Fruit fly (Drosophila melanogaster) whole organism, embryonic: Measurements from ENCODE around the gene CG31538.

Experiments
- Antp ChIP-seq: fragments of 200-800 bp; sonication (Bioruptor generic); optimal IDR thresholded peaks from 3 replicates; lab custom pipeline; 2016; ENCODE audit warnings: missing biosample characterization, missing genetic modification characterization
- Atf6 ChIP-seq: fragments of 200-800 bp; sonication (Bioruptor generic); IDR thresholded peaks from 2 replicates; pipeline ENCODE4 v1.3.6; 2022; ENCODE audit warnings: missing biosample characterization, missing genetic modification characterization
- CG11723 ChIP-seq: fragments of 200-800 bp; sonication (Bioruptor generic); optimal IDR thresholded peaks from 2 replicates; lab custom pipeline; 2017; ENCODE audit warnings: missing biosample characterization, mild to moderate bottlenecking, missing genetic modification characterization
- CG12071 ChIP-seq: fragments of 200-800 bp; sonication (Bioruptor generic); optimal IDR thresholded peaks from 3 replicates; lab custom pipeline; 2018; ENCODE audit warnings: missing biosample characterization, mild to moderate bottlenecking, missing genetic modification characterization
- CG12769 ChIP-seq: fragments of 200-800 bp; sonication (Bioruptor generic); optimal IDR thresholded peaks from 2 replicates; lab custom pipeline; 2019; ENCODE audit warnings: missing biosample characterization, mild to moderate bottlenecking, missing genetic modification characterization, moderate library complexity
- CG12942 ChIP-seq: fragments of 200-800 bp; sonication (Bioruptor generic); optimal IDR thresholded peaks from 3 replicates; lab custom pipeline; 2016; ENCODE audit warnings: missing biosample characterization, missing genetic modification characterization
- CG14014 ChIP-seq: fragments of 200-800 bp; sonication (Bioruptor generic); IDR thresholded peaks from 2 replicates; pipeline ENCODE4 v1.3.6; 2022; ENCODE audit warnings: missing biosample characterization, missing genetic modification characterization
- CG14050 ChIP-seq: fragments of 200-800 bp; sonication (Bioruptor generic); IDR thresholded peaks from 3 replicates; pipeline ENCODE4 v1.3.6; 2022; ENCODE audit warnings: missing biosample characterization, missing genetic modification characterization
- CG15601 ChIP-seq: fragments of 200-800 bp; sonication (Bioruptor generic); optimal IDR thresholded peaks from 3 replicates; lab custom pipeline; 2019; ENCODE audit warnings: missing biosample characterization, mild to moderate bottlenecking, missing genetic modification characterization, moderate library complexity
- CG2712 ChIP-seq: fragments of 200-800 bp; optimal IDR thresholded peaks from 3 replicates; lab custom pipeline; 2019; ENCODE audit warnings: missing biosample characterization, mild to moderate bottlenecking, missing genetic modification characterization, moderate library complexity
- CG32772 ChIP-seq: fragments of 200-800 bp; sonication (Bioruptor generic); IDR thresholded peaks from 2 replicates; pipeline ENCODE4 v1.3.6; 2022; ENCODE audit warnings: missing biosample characterization, missing genetic modification characterization
- CG4282 ChIP-seq: fragments of 200-800 bp; sonication (Bioruptor generic); optimal IDR thresholded peaks from 2 replicates; lab custom pipeline; 2016; ENCODE audit warnings: missing biosample characterization, missing genetic modification characterization
- CG6175 ChIP-seq: fragments of 200-800 bp; sonication (Bioruptor generic); IDR thresholded peaks from 3 replicates; pipeline ENCODE4 v1.3.6; 2022; ENCODE audit warnings: missing biosample characterization, missing genetic modification characterization
- CG9727 ChIP-seq: fragments of 200-800 bp; sonication (Bioruptor generic); optimal IDR thresholded peaks from 3 replicates; lab custom pipeline; 2017; ENCODE audit warnings: missing biosample characterization, mild to moderate bottlenecking, missing genetic modification characterization
- CkIIα-i1 ChIP-seq: fragments of 200-800 bp; sonication (Bioruptor generic); IDR thresholded peaks from 2 replicates; pipeline ENCODE4 v1.3.6; 2022; ENCODE audit warnings: missing biosample characterization, missing genetic modification characterization
- CoRest ChIP-seq: fragments of 200-800 bp; sonication (Bioruptor generic); optimal IDR thresholded peaks from 3 replicates; lab custom pipeline; 2018; ENCODE audit warnings: missing biosample characterization, mild to moderate bottlenecking, missing genetic modification characterization, moderate library complexity
- Dll ChIP-seq: fragments of 200-800 bp; sonication (Bioruptor generic); IDR thresholded peaks from 4 replicates; pipeline ENCODE4 v1.3.6; 2022; ENCODE audit warnings: missing biosample characterization, missing genetic modification characterization; ENCODE audit not compliant: partially characterized antibody
- Dp ChIP-seq: fragments of 200-800 bp; sonication (Bioruptor generic); optimal IDR thresholded peaks from 2 replicates; lab custom pipeline; 2018; ENCODE audit warnings: missing biosample characterization, mild to moderate bottlenecking, missing genetic modification characterization, moderate library complexity
- Gsc ChIP-seq: fragments of 200-800 bp; sonication (Bioruptor generic); IDR thresholded peaks from 2 replicates; pipeline ENCODE4 v1.3.6; 2022; ENCODE audit warnings: missing biosample characterization, missing genetic modification characterization
- HLHmδ ChIP-seq: fragments of 200-800 bp; sonication (Bioruptor generic); optimal IDR thresholded peaks from 2 replicates; lab custom pipeline; 2018; ENCODE audit warnings: missing biosample characterization, mild to moderate bottlenecking, missing genetic modification characterization, moderate library complexity
- Hr78 ChIP-seq, 2 experiments: fragments of 200-800 bp in 1 of 2; fragments of >200 bp in 1 of 2; sonication (Bioruptor generic) in 1 of 2; optimal IDR thresholded peaks; 2 replicates each; lab custom pipeline; 2017 to 2019; ENCODE audit warnings: missing biosample characterization in 2 of 2, missing genetic modification characterization in 2 of 2, mild to moderate bottlenecking in 1 of 2, moderate library complexity in 1 of 2
- Neu2 ChIP-seq: fragments of 200-800 bp; sonication (Bioruptor generic); optimal IDR thresholded peaks from 3 replicates; lab custom pipeline; 2016; ENCODE audit warnings: missing biosample characterization, missing genetic modification characterization, borderline replicate concordance
- Rfx ChIP-seq: fragments of 200-800 bp; sonication (Bioruptor generic); IDR thresholded peaks from 2 replicates; pipeline ENCODE4 v1.3.6; 2022; ENCODE audit warnings: missing biosample characterization, missing genetic modification characterization
- abd-A ChIP-seq: fragments of 200-800 bp; sonication (Bioruptor generic); optimal IDR thresholded peaks from 3 replicates; lab custom pipeline; 2019; ENCODE audit warnings: missing biosample characterization, mild to moderate bottlenecking, missing genetic modification characterization, moderate library complexity
- ara ChIP-seq: fragments of 200-800 bp; sonication (Bioruptor generic); IDR thresholded peaks from 2 replicates; pipeline ENCODE4 v1.3.6; 2022; ENCODE audit warnings: missing biosample characterization, missing genetic modification characterization
- cad ChIP-seq: fragments of >200 bp; optimal IDR thresholded peaks from 2 replicates; lab custom pipeline; 2017; ENCODE audit warnings: missing biosample characterization, missing genetic modification characterization
- crp ChIP-seq, 2 experiments: fragments of 200-800 bp; sonication (Bioruptor generic); optimal IDR thresholded peaks; 2 replicates in 1 of 2; 3 replicates in 1 of 2; lab custom pipeline; 2017; ENCODE audit warnings: missing biosample characterization in 2 of 2, missing genetic modification characterization in 2 of 2, mild to moderate bottlenecking in 1 of 2, moderate library complexity in 1 of 2
- da ChIP-seq: fragments of 200-800 bp; sonication (Bioruptor generic); optimal IDR thresholded peaks from 2 replicates; lab custom pipeline; 2016; ENCODE audit warnings: missing biosample characterization, missing genetic modification characterization
- ewg ChIP-seq: fragments of 200-800 bp; sonication (Bioruptor generic); optimal IDR thresholded peaks from 3 replicates; lab custom pipeline; 2017; ENCODE audit warnings: mild to moderate bottlenecking, missing biosample characterization, missing genetic modification reagents, missing genetic modification characterization
- ftz-f1 ChIP-seq: fragments of 200-800 bp; sonication (Bioruptor generic); optimal IDR thresholded peaks from 2 replicates; lab custom pipeline; 2016; ENCODE audit warnings: missing biosample characterization, missing genetic modification characterization
- grau ChIP-seq: fragments of 200-800 bp; optimal IDR thresholded peaks from 3 replicates; lab custom pipeline; 2019; ENCODE audit warnings: missing biosample characterization, mild to moderate bottlenecking, missing genetic modification characterization, moderate library complexity
- grn ChIP-seq: fragments of 200-800 bp; sonication (Bioruptor generic); optimal IDR thresholded peaks from 3 replicates; lab custom pipeline; 2017; ENCODE audit warnings: missing biosample characterization, missing genetic modification characterization
- gt ChIP-seq: fragments of 200-800 bp; sonication (Bioruptor generic); IDR thresholded peaks from 2 replicates; pipeline ENCODE4 v1.3.6; 2022; ENCODE audit warnings: missing biosample characterization, missing genetic modification characterization
- hb ChIP-seq: fragments of 200-800 bp; sonication (Bioruptor generic); IDR thresholded peaks from 3 replicates; pipeline ENCODE4 v1.3.6; 2022; ENCODE audit warnings: missing biosample characterization, missing genetic modification characterization; ENCODE audit not compliant: partially characterized antibody
- jigr1 ChIP-seq: fragments of 200-800 bp; sonication (Bioruptor generic); IDR thresholded peaks from 3 replicates; pipeline ENCODE4 v1.3.6; 2022; ENCODE audit warnings: missing biosample characterization, missing genetic modification characterization
- mirr ChIP-seq: fragments of 200-800 bp; sonication (Bioruptor generic); optimal IDR thresholded peaks from 3 replicates; lab custom pipeline; 2018; ENCODE audit warnings: missing biosample characterization, mild to moderate bottlenecking, missing genetic modification characterization
- mld ChIP-seq: fragments of 200-800 bp; sonication (Bioruptor generic); IDR thresholded peaks from 3 replicates; pipeline ENCODE4 v1.3.6; 2022; ENCODE audit warnings: missing biosample characterization, missing genetic modification characterization; ENCODE audit not compliant: partially characterized antibody
- pnt ChIP-seq: fragments of 200-800 bp; sonication (Bioruptor generic); optimal IDR thresholded peaks from 3 replicates; lab custom pipeline; 2016; ENCODE audit warnings: missing biosample characterization, missing genetic modification characterization
- prd ChIP-seq, 3 experiments: fragments of >200 bp in 2 of 3; fragments of 200-800 bp in 1 of 3; sonication (Bioruptor generic) in 1 of 3; optimal IDR thresholded peaks in 2 of 3; IDR thresholded peaks in 1 of 3; 2 replicates in 2 of 3; 3 replicates in 1 of 3; pipeline versions ENCODE4 v1.3.6 to Lab custom; 2017 to 2022; ENCODE audit warnings: missing biosample characterization in 1 of 3, missing genetic modification characterization in 1 of 3
- pum ChIP-seq: fragments of 200-800 bp; sonication (Bioruptor generic); optimal IDR thresholded peaks from 2 replicates; lab custom pipeline; 2016; ENCODE audit warnings: missing biosample characterization, missing genetic modification characterization
- ro ChIP-seq: fragments of 200-800 bp; sonication (Bioruptor generic); IDR thresholded peaks from 2 replicates; pipeline ENCODE4 v1.3.6; 2022; ENCODE audit warnings: missing biosample characterization, missing genetic modification characterization
- run ChIP-seq: fragments of 200-800 bp; sonication (Bioruptor generic); optimal IDR thresholded peaks from 3 replicates; lab custom pipeline; 2018; ENCODE audit warnings: missing biosample characterization, mild to moderate bottlenecking, missing genetic modification characterization
- sd ChIP-seq: fragments of 200-800 bp; sonication (Bioruptor generic); optimal IDR thresholded peaks from 3 replicates; lab custom pipeline; 2018; ENCODE audit warnings: missing biosample characterization, mild to moderate bottlenecking, missing genetic modification characterization, moderate library complexity
- slou ChIP-seq: fragments of 200-800 bp; sonication (Bioruptor generic); optimal IDR thresholded peaks from 3 replicates; lab custom pipeline; 2016; ENCODE audit warnings: missing biosample characterization, missing genetic modification characterization
- sug ChIP-seq: fragments of 200-800 bp; optimal IDR thresholded peaks from 2 replicates; lab custom pipeline; 2019; ENCODE audit warnings: missing biosample characterization, mild to moderate bottlenecking, missing genetic modification characterization, moderate library complexity
- unc-4 ChIP-seq: fragments of 200-800 bp; sonication (Bioruptor generic); IDR thresholded peaks from 2 replicates; pipeline ENCODE4 v1.3.6; 2022; ENCODE audit warnings: missing biosample characterization, missing genetic modification characterization; ENCODE audit not compliant: partially characterized antibody
- usp ChIP-seq: fragments of >200 bp; optimal IDR thresholded peaks from 2 replicates; lab custom pipeline; 2017; ENCODE audit warnings: missing biosample characterization, missing genetic modification characterization
- wek ChIP-seq: fragments of 200-800 bp; sonication (Bioruptor generic); optimal IDR thresholded peaks from 3 replicates; lab custom pipeline; 2018; ENCODE audit warnings: missing biosample characterization, mild to moderate bottlenecking, missing genetic modification characterization, moderate library complexity
- zfh2 ChIP-seq: fragments of 200-800 bp; sonication (Bioruptor generic); optimal IDR thresholded peaks from 2 replicates; lab custom pipeline; 2016; ENCODE audit warnings: missing biosample characterization, missing genetic modification characterization

Gene CG31538

dm6 chr3R:5256462-5257146 is 21.0 kb downstream of the CG31538 start, which contains the start of the genes Enoph and Hph (continued):
- TF ChIP-seq da (GFP tag; lab: Kevin White, UChicago) (no peak), CG32772 (GFP tag; lab: Robert Waterston, UW) (peak; percentile 27; the same call in 1 of the 2 replicates), CkIIα-i1 (GFP tag; lab: Robert Waterston, UW) (no peak), sug (tag; lab: Kevin White, UChicago) (peak; percentile 65), Neu2 (no peak), CG14050 (no peak), hb (peak; percentile 81), Gsc (no peak), Atf6 (GFP tag; lab: Robert Waterston, UW) (no peak), mld (GFP tag; lab: Robert Waterston, UW) (peak; percentile 48; the same call in 1 of the 3 replicates), abd-A (tag; lab: Kevin White, UChicago) (peak; percentile 54), CoRest (tag; lab: Kevin White, UChicago) (peak; percentile 83), crp (GFP tag; optimal IDR thresholded peaks at IDR 0.05; lab: Kevin White, UChicago) (peak in 1 of 2 experiments; percentile 55), ewg (peak; percentile 31), ftz-f1 (GFP tag; lab: Kevin White, UChicago) (no peak), jigr1 (GFP tag; lab: Robert Waterston, UW) (no peak), mirr (GFP tag; lab: Kevin White, UChicago) (no peak), prd (optimal IDR thresholded peaks at IDR 0.05; lab: Kevin White, UChicago) (no peak), prd (GFP tag; IDR thresholded peaks at IDR 0.05; lab: Robert Waterston, UW) (peak; percentile 74), cad (GFP tag; lab: Kevin White, UChicago) (no peak), CG2712 (peak; percentile 76), ro (GFP tag; lab: Robert Waterston, UW) (no peak), HLHmδ (GFP tag; lab: Kevin White, UChicago) (no peak), CG11723 (GFP tag; lab: Kevin White, UChicago) (peak; percentile 39), gt (GFP tag; lab: Robert Waterston, UW) (no peak), slou (peak; percentile 54), grn (GFP tag; lab: Kevin White, UChicago) (no peak), CG9727 (GFP tag; lab: Kevin White, UChicago) (peak; percentile 67), Hr78 (GFP tag; optimal IDR thresholded peaks at IDR 0.05; lab: Kevin White, UChicago) (no peak), zfh2 (GFP tag; lab: Kevin White, UChicago) (peak; percentile 68), wek (GFP tag; lab: Kevin White, UChicago) (peak; percentile 66), CG6175 (GFP tag; lab: Robert Waterston, UW) (no peak), CG4282 (GFP tag; lab: Kevin White, UChicago) (peak; percentile 24), grau (tag; lab: Kevin White, UChicago) (peak; percentile 65), sd (tag; lab: Kevin White, UChicago) (peak; percentile 19), CG12942 (GFP tag; lab: Kevin White, UChicago) (peak; percentile 57), unc-4 (GFP tag; lab: Robert Waterston, UW) (peak; percentile 71; the same call in 1 of the 2 replicates), Dp (GFP tag; lab: Kevin White, UChicago) (peak; percentile 48), CG12769 (tag; lab: Kevin White, UChicago) (peak; percentile 11), CG15601 (tag; lab: Kevin White, UChicago) (peak; percentile 57), ara (no peak), Antp (peak; percentile 62), pnt (peak; percentile 6), CG12071 (GFP tag; lab: Kevin White, UChicago) (no peak), Rfx (peak; percentile 64), pum (GFP tag; lab: Kevin White, UChicago) (peak; percentile 34), usp (GFP tag; lab: Kevin White, UChicago) (no peak), run (tag; lab: Kevin White, UChicago) (no peak), CG14014 (GFP tag; lab: Robert Waterston, UW) (no peak), Dll (GFP tag; lab: Robert Waterston, UW) (peak; percentile 83)
